Worm (Caenorhabditis elegans) whole organism, late embryonic: ENCODE measurements around the gene krr-1.

Experiments
- C38D4.7 ChIP-seq: fragments of 200-800 bp; sonication (Bioruptor generic); optimal IDR thresholded peaks from 2 replicates; lab custom pipeline; 2018; ENCODE audit warnings: mild to moderate bottlenecking, missing genetic modification characterization, moderate library complexity, missing compliant biosample characterization
- F13H6.1 ChIP-seq: sonication (generic microtip); optimal IDR thresholded peaks from 2 replicates; lab custom pipeline; 2016; ENCODE audit warnings: missing genetic modification characterization, missing compliant biosample characterization
- ama-1 ChIP-seq: fragments of 150-350 bp; optimal IDR thresholded peaks from 2 replicates; lab custom pipeline; 2014
- ceh-19 ChIP-seq: fragments of 200-800 bp; sonication (Bioruptor generic); optimal IDR thresholded peaks from 2 replicates; lab custom pipeline; 2018; ENCODE audit warnings: mild to moderate bottlenecking, missing genetic modification characterization, missing compliant biosample characterization
- hlh-30 ChIP-seq: sonication (generic microtip); optimal IDR thresholded peaks from 2 replicates; lab custom pipeline; 2017; ENCODE audit warnings: antibody characterized with exemption, missing genetic modification characterization, missing compliant biosample characterization; ENCODE audit not compliant: insufficient read depth
- nfya-1 ChIP-seq: sonication (generic microtip); optimal IDR thresholded peaks from 2 replicates; lab custom pipeline; 2017; ENCODE audit warnings: missing genetic modification characterization, mild to moderate bottlenecking, missing compliant biosample characterization, antibody characterized with exemption, moderate library complexity
- nhr-11 ChIP-seq: fragments of 150-350 bp; optimal IDR thresholded peaks from 2 replicates; lab custom pipeline; 2014; ENCODE audit warnings: missing biosample characterization, missing genetic modification characterization
- rnt-1 ChIP-seq: sonication (generic microtip); optimal IDR thresholded peaks from 2 replicates; lab custom pipeline; 2016; ENCODE audit warnings: missing genetic modification characterization, missing compliant biosample characterization
- syd-9 ChIP-seq: sonication (generic microtip); optimal IDR thresholded peaks from 2 replicates; lab custom pipeline; 2016; ENCODE audit warnings: mild to moderate bottlenecking, missing genetic modification characterization, moderate library complexity, missing compliant biosample characterization
- ttx-3 ChIP-seq: sonication (generic microtip); optimal IDR thresholded peaks from 2 replicates; lab custom pipeline; 2016; ENCODE audit warnings: missing genetic modification reagents, missing genetic modification characterization, missing compliant biosample characterization

- peak; percentile 40 for TF ChIP-seq ama-1
- no peak for TF ChIP-seq nfya-1 (tag; lab: Kevin White, UChicago)
- TF ChIP-seq rnt-1 (tag; lab: Kevin White, UChicago): no peak
- TF ChIP-seq F13H6.1 (tag; lab: Kevin White, UChicago): no peak
- no peak for TF ChIP-seq C38D4.7 (GFP tag; lab: Kevin White, UChicago)
- TF ChIP-seq hlh-30 (tag; lab: Kevin White, UChicago): no peak
- no peak for TF ChIP-seq syd-9
- no peak for TF ChIP-seq nhr-11 (tag; lab: Kevin White, UChicago)
- TF ChIP-seq ttx-3 (tag; lab: Kevin White, UChicago): no peak
- TF ChIP-seq ceh-19 (GFP tag; lab: Kevin White, UChicago): no peak
Observed at ce11 chrV:7198403-7198802, 32.6 kb upstream of the krr-1 start.
